Worm (Caenorhabditis elegans) whole organism, L3 larva: Measurements from ENCODE around the gene M02F4.2.

ENCODE experiments used
- R02D3.7 ChIP-seq: fragments of 150-350 bp; optimal IDR thresholded peaks from 2 replicates; lab custom pipeline; 2014; ENCODE audit warnings: missing biosample characterization, missing genetic modification characterization
- ama-1 ChIP-seq: fragments of 150-350 bp; optimal IDR thresholded peaks from 2 replicates; lab custom pipeline; 2018
- fos-1 ChIP-seq: fragments of 150-350 bp; optimal IDR thresholded peaks from 2 replicates; lab custom pipeline; 2014; ENCODE audit warnings: missing biosample characterization, missing genetic modification characterization
- jun-1 ChIP-seq: fragments of 150-350 bp; optimal IDR thresholded peaks from 2 replicates; lab custom pipeline; 2014; ENCODE audit warnings: missing biosample characterization, missing genetic modification reagents, missing genetic modification characterization
- lin-15B ChIP-seq: fragments of 150-350 bp; optimal IDR thresholded peaks from 2 replicates; lab custom pipeline; 2014; ENCODE audit warnings: missing biosample characterization, missing genetic modification characterization
- nhr-11 ChIP-seq: fragments of 150-350 bp; optimal IDR thresholded peaks from 2 replicates; lab custom pipeline; 2014; ENCODE audit warnings: missing biosample characterization, missing genetic modification characterization
- nhr-12 ChIP-seq: fragments of 150-350 bp; optimal IDR thresholded peaks from 2 replicates; lab custom pipeline; 2014; ENCODE audit warnings: missing biosample characterization, missing genetic modification characterization
- nhr-67 ChIP-seq: fragments of 150-350 bp; optimal IDR thresholded peaks from 2 replicates; lab custom pipeline; 2014; ENCODE audit warnings: missing biosample characterization, missing genetic modification characterization
- sea-2 ChIP-seq: fragments of 150-350 bp; sonication (generic microtip); optimal IDR thresholded peaks from 4 replicates; lab custom pipeline; 2014; ENCODE audit warnings: missing biosample characterization, missing genetic modification reagents, missing genetic modification characterization
- skn-1 ChIP-seq: fragments of 150-350 bp; optimal IDR thresholded peaks from 2 replicates; lab custom pipeline; 2014; ENCODE audit warnings: missing biosample characterization, missing genetic modification characterization

DNA sequence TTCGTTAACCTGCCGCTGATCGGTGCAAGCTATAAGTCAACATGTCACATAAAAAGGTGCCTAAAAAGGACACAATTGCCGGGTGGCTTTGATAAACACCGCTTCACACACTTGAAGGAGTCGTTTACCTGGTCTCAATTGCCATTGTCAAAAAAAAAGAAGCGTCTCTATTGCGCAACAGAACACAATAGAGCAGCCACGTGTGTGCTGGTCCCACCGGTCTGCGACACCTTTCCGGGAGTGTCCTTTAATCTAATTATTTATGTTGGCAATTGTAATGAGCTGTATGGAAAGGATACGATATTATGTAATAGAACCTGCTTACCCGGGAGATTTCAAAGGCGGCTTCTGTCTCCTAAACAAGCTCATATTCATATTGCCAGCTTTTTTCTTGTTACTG is 27.6 kb upstream of the M02F4.2 start:
- TF ChIP-seq nhr-11 (tag; lab: Kevin White, UChicago) (no peak), nhr-67 (no peak), R02D3.7 (tag; lab: Kevin White, UChicago) (no peak), sea-2 (GFP tag; lab: Kevin White, UChicago) (no peak), ama-1 (lab: Kevin White, UChicago) (no peak), jun-1 (tag; lab: Kevin White, UChicago) (no peak), skn-1 (tag; lab: Kevin White, UChicago) (no peak), nhr-12 (no peak), lin-15B (tag; lab: Kevin White, UChicago) (no peak), fos-1 (no peak)
